Worm (Caenorhabditis elegans) whole organism, young adult: ENCODE results near the gene C14H10.3.

Experiments used
- B0336.3 ChIP-seq: fragments of 200-800 bp; sonication (Bioruptor generic); IDR thresholded peaks from 2 replicates; pipeline ENCODE4 v1.3.6; 2022; ENCODE audit warnings: missing genetic modification characterization, missing compliant biosample characterization
- C06A6.2 ChIP-seq: fragments of 200-800 bp; sonication (Bioruptor generic); conservative IDR thresholded peaks from 2 replicates; pipeline ENCODE4 v1.3.6; 2022; ENCODE audit warnings: missing genetic modification characterization, missing compliant biosample characterization
- F22D6.2 ChIP-seq: sonication (generic microtip); optimal IDR thresholded peaks from 2 replicates; lab custom pipeline; 2016; ENCODE audit warnings: mild to moderate bottlenecking, missing genetic modification characterization, missing compliant biosample characterization
- T07F8.4 ChIP-seq: sonication (generic microtip); optimal IDR thresholded peaks from 2 replicates; lab custom pipeline; 2016; ENCODE audit warnings: mild to moderate bottlenecking, missing genetic modification characterization, moderate library complexity, missing compliant biosample characterization
- T26A5.8 ChIP-seq: sonication (generic microtip); optimal IDR thresholded peaks from 2 replicates; lab custom pipeline; 2016; ENCODE audit warnings: missing genetic modification characterization, missing compliant biosample characterization
- Y56A3A.18 ChIP-seq: fragments of 200-800 bp; sonication (Bioruptor generic); IDR thresholded peaks from 2 replicates; pipeline ENCODE4 v1.3.6; 2022; ENCODE audit warnings: missing genetic modification reagents, missing genetic modification characterization, missing compliant biosample characterization
- aptf-2 ChIP-seq: fragments of 200-800 bp; sonication (Bioruptor generic); conservative IDR thresholded peaks from 2 replicates; pipeline ENCODE4 v1.3.6; 2022; ENCODE audit warnings: missing genetic modification reagents, missing genetic modification characterization, missing compliant biosample characterization
- aptf-3 ChIP-seq: fragments of 200-800 bp; sonication (Bioruptor generic); IDR thresholded peaks from 2 replicates; pipeline ENCODE4 v1.3.6; 2022; ENCODE audit warnings: missing genetic modification characterization, missing compliant biosample characterization
- athp-1 ChIP-seq: sonication (generic microtip); optimal IDR thresholded peaks from 2 replicates; lab custom pipeline; 2017; ENCODE audit warnings: mild to moderate bottlenecking, missing genetic modification characterization, missing compliant biosample characterization
- attf-3 ChIP-seq: fragments of 200-800 bp; sonication (Bioruptor generic); conservative IDR thresholded peaks from 2 replicates; pipeline ENCODE4 v1.3.6; 2022; ENCODE audit warnings: missing genetic modification reagents, missing genetic modification characterization, missing compliant biosample characterization
- attf-5 ChIP-seq: fragments of 200-800 bp; sonication (Bioruptor generic); optimal IDR thresholded peaks from 2 replicates; lab custom pipeline; 2018; ENCODE audit warnings: mild to moderate bottlenecking, missing genetic modification characterization, missing compliant biosample characterization
- bed-1 ChIP-seq: fragments of 200-800 bp; sonication (Bioruptor generic); IDR thresholded peaks from 2 replicates; pipeline ENCODE4 v1.3.6; 2022; ENCODE audit warnings: missing genetic modification reagents, missing genetic modification characterization, missing compliant biosample characterization
- ccch-3 ChIP-seq: fragments of 200-800 bp; sonication (Bioruptor generic); optimal IDR thresholded peaks from 2 replicates; lab custom pipeline; 2018; ENCODE audit warnings: mild to moderate bottlenecking, missing genetic modification characterization, missing compliant biosample characterization
- cebp-1 ChIP-seq, 2 experiments: fragments of 200-800 bp in 1 of 2; sonication (Bioruptor generic) in 1 of 2; sonication (generic microtip) in 1 of 2; IDR thresholded peaks in 1 of 2; optimal IDR thresholded peaks in 1 of 2; 2 replicates each; pipeline versions ENCODE4 v1.3.6 to Lab custom; 2017 to 2022; ENCODE audit warnings: missing compliant biosample characterization in 2 of 2, missing genetic modification characterization in 2 of 2, mild to moderate bottlenecking in 1 of 2, missing genetic modification reagents in 1 of 2, moderate library complexity in 1 of 2
- ceh-40 ChIP-seq: fragments of 200-800 bp; sonication (Bioruptor generic); IDR thresholded peaks from 2 replicates; pipeline ENCODE4 v1.3.6; 2022; ENCODE audit warnings: missing genetic modification characterization, missing compliant biosample characterization
- chd-7 ChIP-seq: sonication (generic microtip); optimal IDR thresholded peaks from 2 replicates; lab custom pipeline; 2016; ENCODE audit warnings: mild to moderate bottlenecking, missing genetic modification characterization, moderate library complexity, missing compliant biosample characterization
- ets-4 ChIP-seq: fragments of 200-800 bp; sonication (Bioruptor generic); optimal IDR thresholded peaks from 2 replicates; lab custom pipeline; 2018; ENCODE audit warnings: mild to moderate bottlenecking, missing genetic modification characterization, missing compliant biosample characterization
- gei-17 ChIP-seq: fragments of 200-800 bp; sonication (Bioruptor generic); optimal IDR thresholded peaks from 2 replicates; lab custom pipeline; 2018; ENCODE audit warnings: mild to moderate bottlenecking, missing genetic modification characterization, missing compliant biosample characterization
- hmg-1.2 ChIP-seq: fragments of 200-800 bp; sonication (Bioruptor generic); IDR thresholded peaks from 2 replicates; pipeline ENCODE4 v1.3.6; 2022; ENCODE audit warnings: missing genetic modification reagents, missing genetic modification characterization, missing compliant biosample characterization
- lag-1 ChIP-seq: fragments of 200-800 bp; sonication (Bioruptor generic); IDR thresholded peaks from 2 replicates; pipeline ENCODE4 v1.3.6; 2022; ENCODE audit warnings: missing genetic modification reagents, missing genetic modification characterization, missing compliant biosample characterization
- let-607 ChIP-seq, 2 experiments: fragments of 200-800 bp in 1 of 2; sonication (Bioruptor generic) in 1 of 2; sonication (generic microtip) in 1 of 2; optimal IDR thresholded peaks; 2 replicates each; lab custom pipeline; 2016 to 2018; ENCODE audit warnings: mild to moderate bottlenecking in 2 of 2, missing compliant biosample characterization in 2 of 2, missing genetic modification characterization in 2 of 2, moderate library complexity in 2 of 2, missing genotype in 1 of 2
- lin-35 ChIP-seq, 3 experiments: fragments of 150-350 bp in 2 of 3; sonication (generic microtip) in 1 of 3; optimal IDR thresholded peaks; 2 replicates each; lab custom pipeline; 2014 to 2018; ENCODE audit warnings: missing biosample characterization in 3 of 3, missing genetic modification characterization in 3 of 3, missing genetic modification reagents in 3 of 3
- lin-40 ChIP-seq: sonication (generic microtip); optimal IDR thresholded peaks from 2 replicates; lab custom pipeline; 2016; ENCODE audit warnings: missing genetic modification characterization, mild to moderate bottlenecking, missing compliant biosample characterization, missing genotype, missing genetic modification reagents
- lin-54 ChIP-seq: fragments of 200-800 bp; sonication (Bioruptor generic); optimal IDR thresholded peaks from 2 replicates; lab custom pipeline; 2018; ENCODE audit warnings: mild to moderate bottlenecking, missing genetic modification characterization, missing compliant biosample characterization
- lir-1 ChIP-seq: fragments of 200-800 bp; sonication (Bioruptor generic); conservative IDR thresholded peaks from 2 replicates; pipeline ENCODE4 v1.3.6; 2022; ENCODE audit warnings: missing genetic modification reagents, missing genetic modification characterization, missing compliant biosample characterization
- lsl-1 ChIP-seq: fragments of 200-800 bp; sonication (Bioruptor generic); optimal IDR thresholded peaks from 2 replicates; lab custom pipeline; 2018; ENCODE audit warnings: mild to moderate bottlenecking, missing genetic modification characterization, moderate library complexity, missing compliant biosample characterization
- mel-28 ChIP-seq: sonication (generic microtip); optimal IDR thresholded peaks from 2 replicates; lab custom pipeline; 2016; ENCODE audit warnings: borderline replicate concordance, mild to moderate bottlenecking, missing genetic modification characterization, missing compliant biosample characterization
- nfya-2 ChIP-seq: fragments of 200-800 bp; sonication (Bioruptor generic); IDR thresholded peaks from 2 replicates; pipeline ENCODE4 v1.3.6; 2022; ENCODE audit warnings: missing genetic modification reagents, missing genetic modification characterization, missing compliant biosample characterization
- nhr-27 ChIP-seq: fragments of 200-800 bp; sonication (Bioruptor generic); optimal IDR thresholded peaks from 2 replicates; lab custom pipeline; 2018; ENCODE audit warnings: mild to moderate bottlenecking, missing genetic modification characterization, moderate library complexity, missing compliant biosample characterization
- nhr-80 ChIP-seq: sonication (generic microtip); optimal IDR thresholded peaks from 2 replicates; lab custom pipeline; 2016; ENCODE audit warnings: missing genetic modification characterization, missing compliant biosample characterization
- rpc-1 ChIP-seq, 2 experiments: fragments of 150-350 bp in 1 of 2; sonication (generic microtip) in 1 of 2; optimal IDR thresholded peaks; 2 replicates each; lab custom pipeline; 2014 to 2018; ENCODE audit warnings: missing biosample characterization in 1 of 2, missing genetic modification characterization in 1 of 2, missing genetic modification reagents in 1 of 2, missing genotype in 1 of 2
- sdz-38 ChIP-seq: sonication (generic microtip); optimal IDR thresholded peaks from 2 replicates; lab custom pipeline; 2016; ENCODE audit warnings: missing genotype, missing genetic modification characterization, missing compliant biosample characterization
- somi-1 ChIP-seq: fragments of 200-800 bp; sonication (Bioruptor generic); optimal IDR thresholded peaks from 2 replicates; lab custom pipeline; 2018; ENCODE audit warnings: mild to moderate bottlenecking, missing genetic modification characterization, missing compliant biosample characterization
- unc-62 ChIP-seq: fragments of 150-350 bp; optimal IDR thresholded peaks from 2 replicates; lab custom pipeline; 2014; ENCODE audit warnings: missing biosample characterization, missing genetic modification reagents, missing genetic modification characterization
- zfh-2 ChIP-seq: fragments of 200-800 bp; sonication (Bioruptor generic); conservative IDR thresholded peaks from 2 replicates; pipeline ENCODE4 v1.3.6; 2022; ENCODE audit warnings: missing genetic modification reagents, missing genetic modification characterization, missing compliant biosample characterization
- ztf-18 ChIP-seq: sonication (generic microtip); optimal IDR thresholded peaks from 2 replicates; lab custom pipeline; 2016; ENCODE audit warnings: missing genotype, mild to moderate bottlenecking, missing genetic modification characterization, missing compliant biosample characterization
- ztf-25 ChIP-seq: fragments of 200-800 bp; sonication (Bioruptor generic); IDR thresholded peaks from 2 replicates; pipeline ENCODE4 v1.3.6; 2022; ENCODE audit warnings: missing genetic modification reagents, missing genetic modification characterization, missing compliant biosample characterization
- ztf-26 ChIP-seq: sonication (generic microtip); optimal IDR thresholded peaks from 2 replicates; lab custom pipeline; 2017; ENCODE audit warnings: missing genetic modification characterization, missing compliant biosample characterization

The C14H10.3 gene

ce11 chrX:10197204-10197756, 30.7 kb downstream of the C14H10.3 start, which contains the start of gene nucb-1:
Gene nucb-1, plus strand, starts transcription at chrX:10197706.
- TF ChIP-seq unc-62 (GFP tag; lab: Kevin White, UChicago) = peak; percentile 17
- no peak for TF ChIP-seq lag-1 (GFP tag; lab: Robert Waterston, UW)
- peak; percentile 59 for TF ChIP-seq lin-40 (tag; lab: Kevin White, UChicago)
- peak; percentile 67 for TF ChIP-seq nhr-80 (tag; lab: Kevin White, UChicago)
- TF ChIP-seq C06A6.2 (GFP tag; lab: Robert Waterston, UW) = no peak
- no peak for TF ChIP-seq cebp-1 (GFP tag; IDR thresholded peaks at IDR 0.05; lab: Robert Waterston, UW)
- TF ChIP-seq cebp-1 (tag; optimal IDR thresholded peaks at IDR 0.05; lab: Kevin White, UChicago) = peak; percentile 45
- no peak for TF ChIP-seq sdz-38 (tag; lab: Kevin White, UChicago)
- TF ChIP-seq somi-1 (GFP tag; lab: Kevin White, UChicago) = no peak
- TF ChIP-seq lsl-1 (GFP tag; lab: Kevin White, UChicago) = no peak
- TF ChIP-seq hmg-1.2 = peak; percentile 34; the same call in 1 of the 2 replicates
- peak; percentile 31 for TF ChIP-seq attf-5
- TF ChIP-seq attf-3 (GFP tag; lab: Robert Waterston, UW) = peak; percentile 94
- TF ChIP-seq nhr-27 (tag; lab: Kevin White, UChicago) = no peak
- TF ChIP-seq ets-4 (GFP tag; lab: Kevin White, UChicago) = no peak
- TF ChIP-seq rpc-1 (optimal IDR thresholded peaks at IDR 0.05; lab: Kevin White, UChicago) = no peak
- no peak for TF ChIP-seq rpc-1 (tag; optimal IDR thresholded peaks at IDR 0.05; lab: Kevin White, UChicago)
- TF ChIP-seq athp-1 = no peak
- TF ChIP-seq let-607 (tag; optimal IDR thresholded peaks at IDR 0.05; lab: Kevin White, UChicago) = peak; percentile 87 to 96
- TF ChIP-seq T26A5.8 (tag; lab: Kevin White, UChicago) = no peak

ce11 chrX:10194327-10195096, 33.4 kb downstream of the C14H10.3 start, which contains the start of gene myrf-2:
Gene myrf-2, minus strand, starts transcription at chrX:10194377.
- TF ChIP-seq cebp-1 (GFP tag; IDR thresholded peaks at IDR 0.05; lab: Robert Waterston, UW) = peak; percentile 43; the same call in 1 of the 2 replicates
- TF ChIP-seq cebp-1 (tag; optimal IDR thresholded peaks at IDR 0.05; lab: Kevin White, UChicago) = peak; percentile 88
- TF ChIP-seq hmg-1.2 = no peak
- TF ChIP-seq chd-7 (tag; lab: Kevin White, UChicago) = no peak

DNA sequence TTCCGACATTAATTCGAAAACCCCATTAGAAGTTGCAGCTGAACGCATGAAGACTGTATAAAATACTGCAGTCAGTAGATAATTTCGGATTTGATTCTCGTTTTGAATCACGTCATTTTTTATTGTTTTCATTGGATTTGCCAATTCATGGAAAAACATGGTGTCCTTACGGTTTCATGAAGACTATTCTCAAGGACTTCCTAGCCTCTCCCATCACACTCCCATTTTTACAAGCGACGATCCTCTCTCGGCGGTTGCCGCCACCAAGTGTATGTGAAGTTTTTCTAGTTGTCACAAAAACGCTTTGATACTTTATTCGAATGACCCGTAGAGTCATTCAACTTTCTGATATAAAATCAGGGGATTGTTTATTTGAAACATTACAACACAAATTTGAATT, 38.1 kb downstream of the C14H10.3 start:
- TF ChIP-seq attf-5 (no peak), F22D6.2 (tag; lab: Kevin White, UChicago) (no peak), ztf-26 (no peak), ccch-3 (GFP tag; lab: Kevin White, UChicago) (no peak), aptf-2 (GFP tag; lab: Robert Waterston, UW) (no peak), T07F8.4 (tag; lab: Kevin White, UChicago) (no peak)
- TF ChIP-seq, all 124 proteins: peak for 0

DNA sequence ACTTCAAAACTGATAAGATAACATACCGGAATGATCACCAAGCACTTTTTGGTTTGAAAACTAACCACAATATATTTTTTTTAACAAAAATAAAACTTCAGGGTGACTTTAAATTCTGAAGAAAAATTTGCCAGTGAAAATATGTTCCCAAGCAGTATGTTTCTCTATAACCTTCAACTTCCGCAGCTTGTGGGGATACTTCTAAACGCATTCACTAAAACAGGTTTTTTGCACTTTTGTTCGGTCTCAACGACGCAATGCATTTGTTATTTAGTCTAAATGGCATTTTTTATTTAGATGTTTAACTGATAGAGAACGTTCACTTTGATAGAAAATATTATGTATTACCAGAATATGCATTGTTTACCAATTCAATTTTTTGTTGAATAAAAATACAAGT, 38.7 kb downstream of the C14H10.3 start:
- TF ChIP-seq aptf-3 (GFP tag; lab: Robert Waterston, UW) (no peak), ceh-40 (GFP tag; lab: Robert Waterston, UW) (no peak), Y56A3A.18 (no peak), lir-1 (no peak), zfh-2 (GFP tag; lab: Robert Waterston, UW) (no peak)
- TF ChIP-seq, all 124 proteins: peak for 0

ce11 chrX:10188493-10188895, 39.4 kb downstream of the C14H10.3 start:
- TF ChIP-seq lir-1 (no peak), lin-54 (GFP tag; lab: Kevin White, UChicago) (peak; percentile 14), gei-17 (GFP tag; lab: Kevin White, UChicago) (peak; percentile 18), unc-62 (GFP tag; lab: Kevin White, UChicago) (no peak), B0336.3 (no peak; the same call in 1 of the 2 replicates), T26A5.8 (tag; lab: Kevin White, UChicago) (no peak), nfya-2 (no peak), mel-28 (tag; lab: Kevin White, UChicago) (no peak), T07F8.4 (tag; lab: Kevin White, UChicago) (peak; percentile 15), lin-35 (GFP tag; optimal IDR thresholded peaks at IDR 0.05; lab: Kevin White, UChicago) (peak in 1 of 3 experiments; percentile 71), nhr-80 (tag; lab: Kevin White, UChicago) (peak; percentile 83), ztf-18 (tag; lab: Kevin White, UChicago) (peak; percentile 44), ztf-25 (GFP tag; lab: Robert Waterston, UW) (no peak), bed-1 (GFP tag; lab: Robert Waterston, UW) (no peak)
